Worm (Caenorhabditis elegans): Measurements from ENCODE around the gene rgs-1.

Gene rgs-1

DNA sequence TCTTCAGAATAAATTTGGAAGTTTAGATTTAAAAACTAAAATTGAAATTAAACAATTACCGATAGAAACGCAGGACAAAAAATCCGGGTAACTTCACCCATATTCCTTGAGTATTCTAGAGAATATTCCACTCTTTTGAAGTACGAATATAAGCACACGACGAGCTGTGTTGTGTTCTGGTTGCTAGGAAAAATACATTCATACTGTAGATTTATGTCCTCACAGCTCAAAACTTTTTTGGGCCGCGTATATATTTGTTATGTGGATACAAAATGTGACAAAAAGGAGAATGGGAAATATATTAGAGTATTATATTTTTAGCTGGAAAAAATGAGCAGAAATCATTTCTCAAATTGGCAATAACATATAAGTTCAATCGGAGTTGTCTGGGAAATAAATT is 16.9 kb upstream of the rgs-1 start, which contains the start of gene M04D8.5:
Gene M04D8.5 (minus strand): TSS at position 101 of the 400 bp plus-strand sequence.
- TF ChIP-seq R02D3.7 (tag; optimal IDR thresholded peaks at IDR 0.05) (no peak), mab-5 (tag; optimal IDR thresholded peaks at IDR 0.05) (no peak), nhr-129 (tag; optimal IDR thresholded peaks at IDR 0.05) (no peak), nhr-23 (tag; optimal IDR thresholded peaks at IDR 0.05) (no peak), C34F6.9 (tag; optimal IDR thresholded peaks at IDR 0.05) (no peak), lin-11 (tag; optimal IDR thresholded peaks at IDR 0.05) (no peak), egl-27 (tag; optimal IDR thresholded peaks at IDR 0.05) (no peak), ztf-4 (tag; optimal IDR thresholded peaks at IDR 0.05) (no peak), sma-3 (GFP tag; optimal IDR thresholded peaks at IDR 0.05) (no peak), ama-1 (optimal IDR thresholded peaks at IDR 0.05) (no peak), crh-2 (tag; optimal IDR thresholded peaks at IDR 0.05) (no peak), F13H6.1 (tag; optimal IDR thresholded peaks at IDR 0.05) (no peak), ztf-1 (GFP tag; conservative IDR thresholded peaks at IDR 0.05) (no peak), lsy-2 (tag; optimal IDR thresholded peaks at IDR 0.05) (no peak), elt-1 (tag; optimal IDR thresholded peaks at IDR 0.05) (no peak), unc-62 (GFP tag; optimal IDR thresholded peaks at IDR 0.05) (no peak), mdl-1 (tag; optimal IDR thresholded peaks at IDR 0.05) (no peak), sma-9 (GFP tag; optimal IDR thresholded peaks at IDR 0.05) (no peak), sma-9 (tag; optimal IDR thresholded peaks at IDR 0.05) (no peak), fos-1 (tag; optimal IDR thresholded peaks at IDR 0.05) (no peak)

DNA sequence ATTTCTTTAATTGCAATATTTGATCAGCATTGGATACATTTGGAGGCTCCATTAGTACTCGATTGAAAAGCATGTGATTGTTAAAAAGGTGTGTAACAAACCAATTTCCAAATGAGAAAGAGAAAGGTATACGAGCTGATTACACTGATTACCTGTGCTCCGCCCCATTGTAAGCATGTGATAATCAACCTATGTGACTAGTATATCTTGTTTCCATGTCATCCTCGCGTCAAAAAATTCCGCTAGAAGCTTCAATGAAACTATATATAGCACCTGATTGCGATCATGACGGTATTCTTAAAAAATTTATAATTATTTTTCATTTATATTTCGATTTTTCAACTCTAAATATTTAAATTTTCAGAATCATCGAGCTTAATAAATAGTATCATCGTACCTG is 14.2 kb upstream of the rgs-1 start, which contains the start of gene M04D8.4:
Gene M04D8.4 (minus strand): TSS at position 101 of the 400 bp plus-strand sequence.
- no peak for TF ChIP-seq nhr-10 (tag; optimal IDR thresholded peaks at IDR 0.05)
- no peak for TF ChIP-seq crh-2 (tag; optimal IDR thresholded peaks at IDR 0.05)
- no peak for TF ChIP-seq sma-9 (GFP tag; optimal IDR thresholded peaks at IDR 0.05)
- TF ChIP-seq sma-9 (tag; optimal IDR thresholded peaks at IDR 0.05): no peak
- no peak for TF ChIP-seq F13H6.1 (tag; optimal IDR thresholded peaks at IDR 0.05)
- no peak for TF ChIP-seq elt-3 (tag; optimal IDR thresholded peaks at IDR 0.05)
- TF ChIP-seq ztf-1 (GFP tag; conservative IDR thresholded peaks at IDR 0.05): no peak
- no peak for TF ChIP-seq nhr-21 (tag; optimal IDR thresholded peaks at IDR 0.05)
- no peak for TF ChIP-seq snpc-4 (tag; optimal IDR thresholded peaks at IDR 0.05)
- no peak for TF ChIP-seq mdl-1 (tag; optimal IDR thresholded peaks at IDR 0.05)
- no peak for TF ChIP-seq ama-1 (optimal IDR thresholded peaks at IDR 0.05)
- no peak for TF ChIP-seq skn-1 (tag; optimal IDR thresholded peaks at IDR 0.05)
- no peak for TF ChIP-seq alr-1 (tag; optimal IDR thresholded peaks at IDR 0.05)
- TF ChIP-seq nhr-129 (tag; optimal IDR thresholded peaks at IDR 0.05): no peak
- TF ChIP-seq nhr-12 (tag; optimal IDR thresholded peaks at IDR 0.05): no peak
- no peak for TF ChIP-seq blmp-1 (tag; optimal IDR thresholded peaks at IDR 0.05; ENCODE audit: insufficient read depth)

DNA sequence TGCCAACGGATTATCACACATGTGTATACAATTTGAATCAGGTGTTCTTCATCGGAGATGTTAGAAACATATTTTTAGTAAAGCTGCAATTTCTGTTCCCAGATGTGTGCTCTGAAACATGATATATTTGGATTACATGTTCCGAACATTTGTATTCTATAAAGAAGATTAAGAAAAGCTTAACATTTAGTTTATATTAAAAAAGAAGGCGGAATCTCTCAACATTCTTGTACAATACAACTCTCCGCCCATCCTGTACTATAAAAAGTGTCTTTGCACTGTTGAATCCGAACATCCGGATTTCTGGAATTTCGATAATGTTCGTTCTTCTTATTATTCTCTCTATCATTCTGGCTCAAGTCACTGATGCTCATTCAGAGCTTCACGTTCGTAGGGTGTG is 11.6 kb upstream of the rgs-1 start, which contains the start of gene ins-23:
Gene ins-23 (plus strand): TSS at position 301 of the 400 bp plus-strand sequence.
- TF ChIP-seq ztf-4 (tag; optimal IDR thresholded peaks at IDR 0.05) (no peak), alr-1 (tag; optimal IDR thresholded peaks at IDR 0.05) (no peak)

DNA sequence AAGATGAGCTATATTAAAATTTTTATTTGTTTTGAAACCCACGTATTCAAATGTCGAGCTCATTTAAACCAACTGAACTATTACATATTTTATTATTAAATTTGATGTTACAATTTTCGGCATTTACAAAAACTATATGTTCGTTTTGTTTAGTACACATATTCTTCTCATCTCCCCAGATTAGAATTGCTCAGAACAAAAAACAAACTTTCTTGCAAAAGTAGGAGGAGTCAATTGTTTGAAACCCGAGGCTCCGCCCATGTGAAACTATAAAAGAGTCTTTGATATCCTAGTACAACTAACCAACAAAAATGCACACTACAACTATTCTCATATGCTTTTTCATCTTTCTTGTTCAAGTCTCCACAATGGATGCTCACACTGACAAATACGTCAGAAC is 9.6 kb upstream of the rgs-1 start, which contains the start of gene ins-22:
Gene ins-22 (plus strand): TSS at position 301 of the 400 bp plus-strand sequence.
- no peak for TF ChIP-seq ceh-16 (tag; optimal IDR thresholded peaks at IDR 0.05)
- no peak for TF ChIP-seq snpc-4 (tag; optimal IDR thresholded peaks at IDR 0.05)
- TF ChIP-seq ztf-4 (tag; optimal IDR thresholded peaks at IDR 0.05): no peak
- no peak for TF ChIP-seq elt-3 (tag; optimal IDR thresholded peaks at IDR 0.05)
- TF ChIP-seq sem-4 (tag; optimal IDR thresholded peaks at IDR 0.05): no peak
- TF ChIP-seq nhr-77 (tag; optimal IDR thresholded peaks at IDR 0.05): no peak
- TF ChIP-seq zag-1 (tag; optimal IDR thresholded peaks at IDR 0.05): no peak
- TF ChIP-seq unc-39 (tag; optimal IDR thresholded peaks at IDR 0.05): no peak
- TF ChIP-seq nhr-10 (tag; optimal IDR thresholded peaks at IDR 0.05): no peak
- TF ChIP-seq nhr-11 (tag; optimal IDR thresholded peaks at IDR 0.05): no peak
- no peak for TF ChIP-seq lin-11 (tag; optimal IDR thresholded peaks at IDR 0.05)
- no peak for TF ChIP-seq lin-13 (GFP tag; optimal IDR thresholded peaks at IDR 0.05)

DNA sequence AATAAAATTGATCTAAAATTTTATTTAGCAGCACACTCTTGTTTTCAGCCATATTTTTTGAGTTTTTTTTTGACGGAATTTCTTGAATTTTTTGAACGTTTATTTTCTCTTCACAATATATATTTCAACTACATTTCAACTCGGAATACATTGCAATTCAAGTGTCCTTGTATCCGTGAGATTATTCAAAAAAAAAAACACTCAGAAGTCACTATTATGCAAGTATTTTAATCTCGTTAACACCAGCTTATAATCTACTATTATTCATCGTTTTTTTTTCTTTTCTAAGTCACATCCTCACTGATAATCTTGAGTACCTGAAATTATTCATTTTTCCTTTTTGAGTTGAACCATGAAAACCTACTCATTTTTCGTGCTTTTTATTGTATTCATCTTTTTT is 7.1 kb upstream of the rgs-1 start, which contains the start of gene ins-21:
Gene ins-21 (plus strand): TSS at position 301 of the 400 bp plus-strand sequence.
- no peak for TF ChIP-seq lsy-2 (tag; optimal IDR thresholded peaks at IDR 0.05)
- TF ChIP-seq nhr-11 (tag; optimal IDR thresholded peaks at IDR 0.05): no peak
- no peak for TF ChIP-seq elt-1 (tag; optimal IDR thresholded peaks at IDR 0.05)
- no peak for TF ChIP-seq nhr-25 (tag; optimal IDR thresholded peaks at IDR 0.05)
- TF ChIP-seq nhr-10 (tag; optimal IDR thresholded peaks at IDR 0.05): no peak
- TF ChIP-seq ceh-82 (tag; optimal IDR thresholded peaks at IDR 0.05): no peak
- no peak for TF ChIP-seq peb-1 (tag; optimal IDR thresholded peaks at IDR 0.05)
- no peak for TF ChIP-seq lin-39 (tag; optimal IDR thresholded peaks at IDR 0.05)
- TF ChIP-seq sem-4 (tag; optimal IDR thresholded peaks at IDR 0.05): no peak
- TF ChIP-seq nhr-129 (tag; optimal IDR thresholded peaks at IDR 0.05): no peak
- TF ChIP-seq F13H6.1 (tag; optimal IDR thresholded peaks at IDR 0.05): no peak

All from whole organism, L2 larva.